Worm (Caenorhabditis elegans) whole organism, early embryonic: ENCODE measurements around the gene K08D8.1.

Source experiments
- B0310.2 ChIP-seq: sonication (generic microtip); optimal IDR thresholded peaks from 2 replicates; lab custom pipeline; 2016; ENCODE audit warnings: mild to moderate bottlenecking, missing genetic modification characterization, missing compliant biosample characterization
- F13C5.2 ChIP-seq: sonication (generic microtip); optimal IDR thresholded peaks from 2 replicates; lab custom pipeline; 2017; ENCODE audit warnings: mild to moderate bottlenecking, missing genetic modification characterization, inconsistent platforms, missing compliant biosample characterization
- aly-1 ChIP-seq: sonication (generic microtip); optimal IDR thresholded peaks from 2 replicates; lab custom pipeline; 2016; ENCODE audit warnings: missing genetic modification characterization, missing compliant biosample characterization
- ama-1 ChIP-seq: fragments of 150-350 bp; optimal IDR thresholded peaks from 2 replicates; lab custom pipeline; 2014
- ceh-13 ChIP-seq: fragments of 200-800 bp; sonication (Bioruptor generic); optimal IDR thresholded peaks from 2 replicates; lab custom pipeline; 2018; ENCODE audit warnings: mild to moderate bottlenecking, missing genetic modification characterization, missing compliant biosample characterization
- ceh-36 ChIP-seq: sonication (generic microtip); optimal IDR thresholded peaks from 2 replicates; lab custom pipeline; 2016; ENCODE audit warnings: missing genetic modification characterization, inconsistent platforms, missing compliant biosample characterization
- ets-7 ChIP-seq: sonication (generic microtip); optimal IDR thresholded peaks from 2 replicates; lab custom pipeline; 2016; ENCODE audit warnings: missing genotype, missing genetic modification characterization, missing compliant biosample characterization
- flt-1 ChIP-seq: fragments of 200-800 bp; sonication (Bioruptor generic); IDR thresholded peaks from 2 replicates; pipeline ENCODE4 v1.3.6; 2022; ENCODE audit warnings: missing genetic modification characterization, missing compliant biosample characterization
- hmbx-1 ChIP-seq: sonication (generic microtip); optimal IDR thresholded peaks from 2 replicates; lab custom pipeline; 2016; ENCODE audit warnings: mild to moderate bottlenecking, missing genetic modification characterization, missing compliant biosample characterization
- hmg-4 ChIP-seq: fragments of 200-800 bp; sonication (Bioruptor generic); optimal IDR thresholded peaks from 2 replicates; lab custom pipeline; 2018; ENCODE audit warnings: mild to moderate bottlenecking, missing genetic modification characterization, missing compliant biosample characterization
- hnd-1 ChIP-seq: sonication (generic microtip); optimal IDR thresholded peaks from 2 replicates; lab custom pipeline; 2016; ENCODE audit warnings: missing genetic modification characterization, missing compliant biosample characterization
- pes-1 ChIP-seq: fragments of 200-800 bp; sonication (Bioruptor generic); IDR thresholded peaks from 2 replicates; pipeline ENCODE4 v1.3.6; 2022; ENCODE audit warnings: missing genetic modification reagents, missing genetic modification characterization, missing compliant biosample characterization
- scrt-1 ChIP-seq: fragments of 200-800 bp; sonication (Bioruptor generic); IDR thresholded peaks from 2 replicates; pipeline ENCODE4 v1.3.6; 2022; ENCODE audit warnings: missing genetic modification characterization, missing compliant biosample characterization
- sea-1 ChIP-seq: fragments of 200-800 bp; sonication (Bioruptor generic); conservative IDR thresholded peaks from 2 replicates; pipeline ENCODE4 v1.3.6; 2022; ENCODE audit warnings: missing genetic modification characterization, missing compliant biosample characterization
- tbx-11 ChIP-seq: fragments of 200-800 bp; sonication (Bioruptor generic); IDR thresholded peaks from 2 replicates; pipeline ENCODE4 v1.3.6; 2022; ENCODE audit warnings: missing genetic modification characterization, missing compliant biosample characterization
- tbx-37 ChIP-seq: fragments of 200-800 bp; sonication (Bioruptor generic); conservative IDR thresholded peaks from 2 replicates; pipeline ENCODE4 v1.3.6; 2022; ENCODE audit warnings: missing genetic modification reagents, missing genetic modification characterization, missing compliant biosample characterization
- tra-4 ChIP-seq: sonication (generic microtip); optimal IDR thresholded peaks from 2 replicates; lab custom pipeline; 2017; ENCODE audit warnings: missing genetic modification characterization, missing compliant biosample characterization

The K08D8.1 gene

DNA sequence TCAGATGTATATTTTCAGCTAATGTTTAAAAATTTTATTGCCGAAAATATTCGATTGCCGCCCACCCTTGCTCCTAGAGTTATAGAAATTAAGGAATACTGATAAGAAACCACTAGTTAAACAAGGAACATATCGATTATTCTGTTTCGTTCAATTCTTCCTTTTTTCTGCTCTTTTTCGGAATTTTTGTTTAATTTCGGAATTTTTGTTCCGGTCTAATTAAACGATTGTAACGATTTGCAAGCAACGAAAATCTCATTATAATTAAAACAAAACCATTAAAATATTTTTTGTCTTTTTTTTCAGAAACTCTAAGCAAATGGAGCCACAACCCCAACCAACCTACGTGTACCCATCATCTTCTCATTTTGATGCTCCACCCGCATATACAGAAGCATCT, at the start of gene K08D8.1:
Gene K08D8.1 (plus strand): TSS at position 301 of the 400 bp plus-strand sequence.
- TF ChIP-seq ama-1 (lab: Kevin White, UChicago) = no peak
- TF ChIP-seq ceh-36 (tag; lab: Kevin White, UChicago) = no peak
- TF ChIP-seq ceh-13 (GFP tag; lab: Kevin White, UChicago) = no peak
- TF ChIP-seq hmbx-1 (tag; lab: Kevin White, UChicago) = no peak
- no peak for TF ChIP-seq sea-1 (GFP tag; lab: Robert Waterston, UW)
- TF ChIP-seq B0310.2 (tag; lab: Kevin White, UChicago) = no peak
- TF ChIP-seq flt-1 (GFP tag; lab: Robert Waterston, UW) = no peak
- no peak for TF ChIP-seq hnd-1
- no peak for TF ChIP-seq aly-1 (tag; lab: Kevin White, UChicago)
- TF ChIP-seq scrt-1 (GFP tag; lab: Robert Waterston, UW) = no peak
- no peak for TF ChIP-seq tbx-37 (GFP tag; lab: Robert Waterston, UW)
- TF ChIP-seq pes-1 (GFP tag; lab: Robert Waterston, UW) = no peak
- no peak for TF ChIP-seq hmg-4 (GFP tag; lab: Kevin White, UChicago)
- no peak for TF ChIP-seq ets-7 (tag; lab: Kevin White, UChicago)
- TF ChIP-seq F13C5.2 (tag; lab: Kevin White, UChicago) = no peak
- no peak for TF ChIP-seq tbx-11 (GFP tag; lab: Robert Waterston, UW)
- TF ChIP-seq tra-4 (tag; lab: Kevin White, UChicago) = no peak

DNA sequence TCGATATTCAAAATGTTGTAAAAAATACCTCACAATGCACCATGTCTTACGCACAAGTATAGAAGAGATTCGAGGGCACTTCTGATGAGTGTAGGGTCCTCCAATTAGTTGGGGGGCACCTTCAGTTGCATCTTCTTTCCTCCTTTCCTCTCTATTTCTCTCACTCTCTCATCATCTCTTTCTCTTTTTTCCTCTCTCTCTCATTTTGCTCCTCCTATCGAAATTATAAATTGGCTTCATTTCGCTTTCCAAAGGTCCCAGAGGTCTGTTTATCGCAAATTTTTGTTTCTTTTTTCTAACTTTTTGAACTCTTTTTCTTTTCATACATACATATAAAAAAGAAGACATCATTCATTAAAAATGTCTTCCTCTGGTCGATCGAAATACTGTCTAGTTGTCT, 49.4 kb upstream of the K08D8.1 start:
- TF ChIP-seq tra-4 (tag; lab: Kevin White, UChicago) = no peak
- no peak for TF ChIP-seq flt-1 (GFP tag; lab: Robert Waterston, UW)
- no peak for TF ChIP-seq hmg-4 (GFP tag; lab: Kevin White, UChicago)
- no peak for TF ChIP-seq F13C5.2 (tag; lab: Kevin White, UChicago)
- no peak for TF ChIP-seq aly-1 (tag; lab: Kevin White, UChicago)
- no peak for TF ChIP-seq hmbx-1 (tag; lab: Kevin White, UChicago)
- TF ChIP-seq hnd-1 = no peak
- no peak for TF ChIP-seq ets-7 (tag; lab: Kevin White, UChicago)
- TF ChIP-seq tbx-37 (GFP tag; lab: Robert Waterston, UW) = no peak
- TF ChIP-seq ceh-13 (GFP tag; lab: Kevin White, UChicago) = no peak
- TF ChIP-seq sea-1 (GFP tag; lab: Robert Waterston, UW) = no peak
- TF ChIP-seq ceh-36 (tag; lab: Kevin White, UChicago) = no peak
- no peak for TF ChIP-seq scrt-1 (GFP tag; lab: Robert Waterston, UW)
- TF ChIP-seq ama-1 (lab: Kevin White, UChicago) = no peak
- no peak for TF ChIP-seq pes-1 (GFP tag; lab: Robert Waterston, UW)
- no peak for TF ChIP-seq B0310.2 (tag; lab: Kevin White, UChicago)
- TF ChIP-seq tbx-11 (GFP tag; lab: Robert Waterston, UW) = no peak

DNA sequence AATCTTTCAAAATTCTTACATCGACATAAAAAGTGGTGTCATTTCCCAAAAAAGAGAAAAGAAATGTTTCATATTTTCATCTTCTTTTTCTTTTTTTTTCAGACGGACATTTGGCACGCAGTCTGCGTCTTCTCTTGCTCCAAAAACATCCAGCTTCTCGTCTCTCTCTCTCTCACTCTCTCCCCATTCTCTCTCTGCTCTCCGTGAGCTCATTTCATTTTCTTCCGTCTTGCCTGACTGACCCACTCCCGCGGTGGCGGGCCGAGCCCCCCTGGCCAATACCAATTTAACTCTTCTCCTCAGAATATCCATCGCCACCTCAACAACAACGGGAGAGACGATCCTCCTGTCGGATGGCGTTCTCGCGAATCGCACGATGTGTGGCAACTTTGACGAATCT, 46.7 kb upstream of the K08D8.1 start, which contains the start of gene txt-19:
Gene txt-19 (plus strand): TSS at position 304 of the 400 bp plus-strand sequence.
- TF ChIP-seq aly-1 (tag; lab: Kevin White, UChicago) (no peak), hmg-4 (GFP tag; lab: Kevin White, UChicago) (no peak), B0310.2 (tag; lab: Kevin White, UChicago) (no peak), sea-1 (GFP tag; lab: Robert Waterston, UW) (no peak), ets-7 (tag; lab: Kevin White, UChicago) (no peak), ceh-36 (tag; lab: Kevin White, UChicago) (no peak), F13C5.2 (tag; lab: Kevin White, UChicago) (no peak), tbx-37 (GFP tag; lab: Robert Waterston, UW) (no peak), tbx-11 (GFP tag; lab: Robert Waterston, UW) (no peak), pes-1 (GFP tag; lab: Robert Waterston, UW) (no peak), tra-4 (tag; lab: Kevin White, UChicago) (no peak), hmbx-1 (tag; lab: Kevin White, UChicago) (no peak), flt-1 (GFP tag; lab: Robert Waterston, UW) (no peak)

DNA sequence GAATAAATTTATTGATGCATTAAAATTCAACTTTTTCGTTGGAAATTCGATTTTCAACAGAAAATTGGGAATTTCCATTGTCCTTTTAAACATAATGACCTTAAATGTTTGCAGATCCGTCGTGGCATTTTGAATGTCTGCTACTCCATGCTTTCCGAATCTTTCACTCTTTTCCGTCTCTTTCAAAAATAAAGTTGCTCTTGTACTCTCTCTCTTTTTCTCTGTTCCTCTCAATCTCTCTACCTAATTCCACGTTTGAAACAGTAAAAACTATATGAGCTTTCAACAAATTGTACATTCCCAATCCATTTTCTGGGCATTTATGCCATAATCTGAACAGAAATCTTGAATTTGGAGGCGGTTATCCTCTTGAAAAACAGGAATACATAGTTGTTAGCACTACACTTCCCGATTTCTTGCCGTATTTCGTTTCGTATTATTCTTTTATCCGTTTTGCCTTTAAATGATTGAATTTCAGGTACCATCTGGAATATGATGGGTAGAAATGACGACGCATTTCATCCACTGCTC, 43.2 kb upstream of the K08D8.1 start, which contains the start of gene srf-3:
Gene srf-3 (plus strand): TSS at position 481 of the 531 bp plus-strand sequence.
- no peak for TF ChIP-seq tra-4 (tag; lab: Kevin White, UChicago)
- no peak for TF ChIP-seq scrt-1 (GFP tag; lab: Robert Waterston, UW)
- no peak for TF ChIP-seq ceh-36 (tag; lab: Kevin White, UChicago)
- no peak for TF ChIP-seq F13C5.2 (tag; lab: Kevin White, UChicago)
- no peak for TF ChIP-seq hnd-1
- no peak for TF ChIP-seq ama-1 (lab: Kevin White, UChicago)
- no peak for TF ChIP-seq hmbx-1 (tag; lab: Kevin White, UChicago)

DNA sequence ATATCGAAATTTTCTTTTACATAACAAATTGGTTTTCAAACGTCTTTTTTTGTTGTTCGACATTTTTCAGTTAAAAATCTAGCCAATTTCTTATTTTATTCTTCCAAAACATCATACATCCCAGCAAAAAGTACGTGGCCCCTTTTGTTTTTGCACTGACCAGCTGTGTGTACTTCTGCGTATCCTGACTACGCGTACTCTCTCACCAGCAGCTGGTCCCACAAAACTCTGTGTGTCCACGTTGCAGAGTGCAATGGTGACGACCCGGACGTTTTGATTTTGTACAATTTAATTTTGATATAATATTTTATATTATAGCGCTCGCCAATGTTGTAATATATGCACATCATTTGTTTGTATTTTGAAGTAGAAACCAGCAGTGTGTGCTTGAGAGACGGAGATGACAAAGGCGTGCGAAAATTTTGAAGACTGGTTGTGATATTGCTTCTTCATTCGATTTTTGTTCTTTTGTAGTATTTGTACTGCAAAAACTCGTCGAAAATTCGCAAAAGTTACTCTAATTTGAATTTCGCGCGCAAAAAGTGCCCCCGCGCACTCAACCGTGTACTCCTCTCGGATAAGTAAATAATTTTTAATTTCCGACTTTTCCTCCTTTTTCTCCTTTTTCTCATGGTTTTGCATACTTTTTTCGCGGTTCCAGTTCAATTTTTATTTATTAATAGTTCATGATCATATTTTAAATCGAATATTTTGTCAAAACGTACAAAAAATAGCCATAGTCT, 37.8 kb upstream of the K08D8.1 start:
- TF ChIP-seq ets-7 (tag; lab: Kevin White, UChicago) (no peak), flt-1 (GFP tag; lab: Robert Waterston, UW) (no peak), hmbx-1 (tag; lab: Kevin White, UChicago) (no peak), tra-4 (tag; lab: Kevin White, UChicago) (no peak), ceh-36 (tag; lab: Kevin White, UChicago) (no peak), hmg-4 (GFP tag; lab: Kevin White, UChicago) (no peak), scrt-1 (GFP tag; lab: Robert Waterston, UW) (no peak), ceh-13 (GFP tag; lab: Kevin White, UChicago) (no peak), hnd-1 (no peak), tbx-11 (GFP tag; lab: Robert Waterston, UW) (no peak), F13C5.2 (tag; lab: Kevin White, UChicago) (no peak), sea-1 (GFP tag; lab: Robert Waterston, UW) (no peak), pes-1 (GFP tag; lab: Robert Waterston, UW) (no peak), tbx-37 (GFP tag; lab: Robert Waterston, UW) (no peak), ama-1 (lab: Kevin White, UChicago) (no peak), B0310.2 (tag; lab: Kevin White, UChicago) (no peak), aly-1 (tag; lab: Kevin White, UChicago) (no peak)
